Worm (Caenorhabditis elegans): ENCODE results near the gene C10B5.1.

- TF ChIP-seq ztf-29 (GFP tag; IDR thresholded peaks at IDR 0.05) = no peak
- no peak for TF ChIP-seq ref-1 (GFP tag; conservative IDR thresholded peaks at IDR 0.05)
- no peak for TF ChIP-seq cog-1 (tag; optimal IDR thresholded peaks at IDR 0.05)
- TF ChIP-seq med-1 (GFP tag; optimal IDR thresholded peaks at IDR 0.05; ENCODE audit: insufficient read depth) = no peak
- no peak for TF ChIP-seq klf-2 (GFP tag; conservative IDR thresholded peaks at IDR 0.05)
- TF ChIP-seq tab-1 (GFP tag; IDR thresholded peaks at IDR 0.05) = no peak
- TF ChIP-seq flt-1 (GFP tag; IDR thresholded peaks at IDR 0.05) = no peak
- TF ChIP-seq ztf-23 (GFP tag; IDR thresholded peaks at IDR 0.05) = no peak
- no peak for TF ChIP-seq T22C8.4 (GFP tag; IDR thresholded peaks at IDR 0.05)
Measured at ce11 chrV:8555955-8556354, 25.1 kb upstream of the C10B5.1 start.
